Fruit fly (Drosophila melanogaster) whole organism, pupa: ENCODE data around the gene Rpn2.

Experiments
- CG10348 ChIP-seq: fragments of 200-800 bp; sonication (Bioruptor generic); IDR thresholded peaks from 2 replicates; pipeline ENCODE4 v1.3.6; 2022; ENCODE audit warnings: missing biosample characterization, missing genetic modification characterization
- CG15710 ChIP-seq: fragments of 200-800 bp; sonication (Bioruptor generic); optimal IDR thresholded peaks from 2 replicates; lab custom pipeline; 2018; ENCODE audit warnings: missing biosample characterization, mild to moderate bottlenecking, missing genetic modification characterization, moderate library complexity
- CG17806 ChIP-seq: fragments of 200-800 bp; sonication (Bioruptor generic); optimal IDR thresholded peaks from 2 replicates; lab custom pipeline; 2018; ENCODE audit warnings: missing biosample characterization, mild to moderate bottlenecking, missing genetic modification characterization, moderate library complexity
- CG32121 ChIP-seq: fragments of 200-800 bp; sonication (Bioruptor generic); IDR thresholded peaks from 2 replicates; pipeline ENCODE4 v1.3.6; 2022; ENCODE audit warnings: missing biosample characterization, missing genetic modification characterization
- CG34367 ChIP-seq: fragments of 200-800 bp; sonication (Bioruptor generic); optimal IDR thresholded peaks from 2 replicates; lab custom pipeline; 2018; ENCODE audit warnings: missing biosample characterization, mild to moderate bottlenecking, missing genetic modification characterization
- CG4496 ChIP-seq: fragments of 200-800 bp; sonication (Bioruptor generic); IDR thresholded peaks from 3 replicates; pipeline ENCODE4 v1.3.6; 2022; ENCODE audit warnings: missing biosample characterization, missing genetic modification characterization
- CG8301 ChIP-seq: fragments of 200-800 bp; sonication (Bioruptor generic); optimal IDR thresholded peaks from 2 replicates; lab custom pipeline; 2018; ENCODE audit warnings: missing biosample characterization, mild to moderate bottlenecking, missing genetic modification characterization
- CG9948 ChIP-seq: fragments of 200-800 bp; sonication (Bioruptor generic); optimal IDR thresholded peaks from 2 replicates; lab custom pipeline; 2018; ENCODE audit warnings: missing biosample characterization, mild to moderate bottlenecking, missing genetic modification characterization, moderate library complexity
- EcR ChIP-seq: fragments of 200-800 bp; sonication (Bioruptor generic); optimal IDR thresholded peaks from 3 replicates; lab custom pipeline; 2019; ENCODE audit warnings: missing biosample characterization, missing genetic modification characterization, mild to moderate bottlenecking, moderate library complexity, missing genetic modification reagents
- Pif1A ChIP-seq: fragments of 200-800 bp; sonication (Bioruptor generic); optimal IDR thresholded peaks from 3 replicates; lab custom pipeline; 2016; ENCODE audit warnings: missing biosample characterization, missing genetic modification characterization
- Pif1B ChIP-seq: fragments of 200-800 bp; sonication (Bioruptor generic); optimal IDR thresholded peaks from 3 replicates; lab custom pipeline; 2016; ENCODE audit warnings: missing biosample characterization, missing genetic modification characterization
- Snoo ChIP-seq: fragments of 200-800 bp; sonication (Bioruptor generic); optimal IDR thresholded peaks from 3 replicates; lab custom pipeline; 2017; ENCODE audit warnings: missing biosample characterization, mild to moderate bottlenecking, missing genetic modification characterization, inconsistent platforms
- fd96Ca ChIP-seq: fragments of 200-800 bp; sonication (Bioruptor generic); IDR thresholded peaks from 3 replicates; pipeline ENCODE4 v1.3.6; 2022; ENCODE audit warnings: missing biosample characterization, missing genetic modification characterization
- gl ChIP-seq: fragments of 200-800 bp; sonication (Bioruptor generic); optimal IDR thresholded peaks from 2 replicates; lab custom pipeline; 2018; ENCODE audit warnings: missing biosample characterization, mild to moderate bottlenecking, missing genetic modification characterization

- TF ChIP-seq CG4496 (GFP tag; lab: Robert Waterston, UW): no peak
- TF ChIP-seq Pif1A (GFP tag; lab: Kevin White, UChicago): no peak
- TF ChIP-seq gl (tag; lab: Kevin White, UChicago): no peak
- TF ChIP-seq CG8301 (tag; lab: Kevin White, UChicago): no peak
- no peak for TF ChIP-seq Pif1B
- no peak for TF ChIP-seq Snoo
- TF ChIP-seq CG34367 (tag; lab: Kevin White, UChicago): no peak
- no peak for TF ChIP-seq fd96Ca
- TF ChIP-seq CG15710: no peak
- no peak for TF ChIP-seq CG10348 (GFP tag; lab: Robert Waterston, UW)
- no peak for TF ChIP-seq CG9948 (tag; lab: Kevin White, UChicago)
- TF ChIP-seq CG17806: no peak
- TF ChIP-seq CG32121 (GFP tag; lab: Robert Waterston, UW): no peak
- no peak for TF ChIP-seq EcR
Measured at dm6 chr3R:29158721-29159120, 5.4 kb downstream of the Rpn2 start.
